Fruit fly (Drosophila melanogaster) whole organism: ENCODE measurements around the gene heca.

Experiments used
- CG8478 ChIP-seq: fragments of >200 bp; optimal IDR thresholded peaks from 2 replicates; lab custom pipeline; 2018; ENCODE audit warnings: inconsistent platforms
- EcR ChIP-seq, 2 experiments: fragments of >200 bp; optimal IDR thresholded peaks; 2 replicates each; lab custom pipeline; 2017; ENCODE audit warnings: missing biosample characterization in 2 of 2, missing genetic modification characterization in 2 of 2, missing genetic modification reagents in 2 of 2
- pan ChIP-seq: fragments of >200 bp; optimal IDR thresholded peaks from 2 replicates; lab custom pipeline; 2017
- psq ChIP-seq: fragments of >200 bp; optimal IDR thresholded peaks from 2 replicates; lab custom pipeline; 2017
- usp ChIP-seq: fragments of >200 bp; optimal IDR thresholded peaks from 2 replicates; lab custom pipeline; 2017; ENCODE audit warnings: missing biosample characterization, missing genetic modification characterization, mixed read lengths

DNA sequence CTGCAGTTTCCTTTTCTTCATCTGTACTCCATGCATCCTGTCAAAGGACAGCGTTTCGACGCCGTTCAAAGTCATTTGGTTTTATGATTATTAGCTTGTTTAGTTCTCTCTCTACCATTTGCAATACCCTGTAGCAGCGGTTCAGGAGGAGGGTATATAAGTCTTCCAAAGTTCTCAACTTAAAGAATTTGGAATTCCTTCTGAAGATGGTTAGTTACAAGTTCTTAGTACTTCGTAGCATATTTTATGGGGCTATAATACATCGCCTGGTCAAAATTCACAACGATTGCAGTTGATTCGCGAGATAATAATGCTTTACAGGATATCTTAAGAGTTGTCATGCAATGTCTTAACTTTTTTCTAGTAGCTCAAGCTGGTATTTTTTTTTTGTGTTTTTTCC lies 8.6 kb downstream of the heca start:
- TF ChIP-seq usp (no peak), CG8478 (lab: Kevin White, UChicago) (no peak), psq (lab: Kevin White, UChicago) (no peak), EcR (GFP tag; optimal IDR thresholded peaks at IDR 0.05; lab: Kevin White, UChicago) (no peak), pan (lab: Kevin White, UChicago) (peak; percentile 74)
